Worm (Caenorhabditis elegans) whole organism, young adult: ENCODE data around the gene str-74.

Experiments
- B0261.1 ChIP-seq: sonication (generic microtip); optimal IDR thresholded peaks from 2 replicates; lab custom pipeline; 2016; ENCODE audit warnings: mild to moderate bottlenecking, missing genetic modification characterization, moderate library complexity, missing compliant biosample characterization
- ceh-91 ChIP-seq: fragments of 200-800 bp; sonication (Bioruptor generic); IDR thresholded peaks from 2 replicates; pipeline ENCODE4 v1.3.6; 2022; ENCODE audit warnings: missing genetic modification reagents, missing genetic modification characterization, missing compliant biosample characterization
- egl-18 ChIP-seq: fragments of 200-800 bp; sonication (Bioruptor generic); IDR thresholded peaks from 2 replicates; pipeline ENCODE4 v1.3.6; 2022; ENCODE audit warnings: missing genetic modification reagents, missing genetic modification characterization, missing compliant biosample characterization
- nfya-2 ChIP-seq: fragments of 200-800 bp; sonication (Bioruptor generic); IDR thresholded peaks from 2 replicates; pipeline ENCODE4 v1.3.6; 2022; ENCODE audit warnings: missing genetic modification reagents, missing genetic modification characterization, missing compliant biosample characterization
- nhr-120 ChIP-seq: fragments of 200-800 bp; sonication (Bioruptor generic); IDR thresholded peaks from 2 replicates; pipeline ENCODE4 v1.3.6; 2022; ENCODE audit warnings: missing genetic modification characterization, missing compliant biosample characterization
- nhr-90 ChIP-seq: sonication (generic microtip); optimal IDR thresholded peaks from 2 replicates; lab custom pipeline; 2016; ENCODE audit warnings: missing genotype, mild to moderate bottlenecking, missing genetic modification characterization, missing compliant biosample characterization
- somi-1 ChIP-seq: fragments of 200-800 bp; sonication (Bioruptor generic); optimal IDR thresholded peaks from 2 replicates; lab custom pipeline; 2018; ENCODE audit warnings: mild to moderate bottlenecking, missing genetic modification characterization, missing compliant biosample characterization
- sptf-2 ChIP-seq: fragments of 200-800 bp; sonication (Bioruptor generic); optimal IDR thresholded peaks from 2 replicates; lab custom pipeline; 2018; ENCODE audit warnings: mild to moderate bottlenecking, missing genetic modification characterization, missing compliant biosample characterization

- TF ChIP-seq nhr-90 (tag; lab: Kevin White, UChicago) (no peak), somi-1 (GFP tag; lab: Kevin White, UChicago) (no peak), B0261.1 (tag; lab: Kevin White, UChicago) (no peak), nfya-2 (GFP tag; lab: Robert Waterston, UW) (no peak), nhr-120 (no peak), ceh-91 (GFP tag; lab: Robert Waterston, UW) (no peak), egl-18 (GFP tag; lab: Robert Waterston, UW) (no peak), sptf-2 (GFP tag; lab: Kevin White, UChicago) (no peak)
Observed at ce11 chrX:10216344-10216743, 24.5 kb downstream of the str-74 start.
